Worm (Caenorhabditis elegans): ENCODE data around the gene F26C11.1.

ce11 chrII:9928470-9928869, 33.9 kb downstream of the F26C11.1 start:
- no peak for TF ChIP-seq med-1 (GFP tag; optimal IDR thresholded peaks at IDR 0.05; ENCODE audit: insufficient read depth)
- TF ChIP-seq ztf-23 (GFP tag; IDR thresholded peaks at IDR 0.05) = no peak
- TF ChIP-seq T22C8.4 (GFP tag; IDR thresholded peaks at IDR 0.05) = no peak
- no peak for TF ChIP-seq cog-1 (tag; optimal IDR thresholded peaks at IDR 0.05)
- no peak for TF ChIP-seq ref-1 (GFP tag; conservative IDR thresholded peaks at IDR 0.05)

All from whole organism, midembryonic.